Worm (Caenorhabditis elegans): ENCODE measurements around the gene mig-38.

- TF ChIP-seq dmd-4 (tag; optimal IDR thresholded peaks at IDR 0.05) (no peak), skn-1 (tag; optimal IDR thresholded peaks at IDR 0.05) (no peak), R02D3.7 (tag; optimal IDR thresholded peaks at IDR 0.05) (no peak), mab-5 (tag; optimal IDR thresholded peaks at IDR 0.05) (no peak), lsy-2 (tag; optimal IDR thresholded peaks at IDR 0.05) (no peak)
Measured at ce11 chrIV:11638016-11638415, 44.0 kb downstream of the mig-38 start, which contains the start of gene rbm-17.
